Worm (Caenorhabditis elegans) whole organism, young adult: ENCODE measurements around the gene mrps-10.

Source experiments
- C17E4.6 ChIP-seq: fragments of 200-800 bp; sonication (Bioruptor generic); IDR thresholded peaks from 2 replicates; pipeline ENCODE4 v1.3.6; 2022; ENCODE audit warnings: missing genetic modification reagents, missing genetic modification characterization, missing compliant biosample characterization
- D2030.7 ChIP-seq: fragments of 200-800 bp; sonication (Bioruptor generic); IDR thresholded peaks from 2 replicates; pipeline ENCODE4 v1.3.6; 2022; ENCODE audit warnings: missing genetic modification reagents, missing genetic modification characterization, missing compliant biosample characterization
- F23B12.7 ChIP-seq: sonication (generic microtip); optimal IDR thresholded peaks from 2 replicates; lab custom pipeline; 2017; ENCODE audit warnings: missing genetic modification characterization, mild to moderate bottlenecking, missing compliant biosample characterization, antibody characterized with exemption, moderate library complexity; ENCODE audit not compliant: insufficient read depth
- F33H1.4 ChIP-seq: fragments of 200-800 bp; sonication (Bioruptor generic); IDR thresholded peaks from 2 replicates; pipeline ENCODE4 v1.3.6; 2022; ENCODE audit warnings: missing genetic modification reagents, missing genetic modification characterization, missing compliant biosample characterization
- F57A8.1 ChIP-seq: fragments of 200-800 bp; sonication (Bioruptor generic); optimal IDR thresholded peaks from 2 replicates; lab custom pipeline; 2018; ENCODE audit warnings: mild to moderate bottlenecking, missing genetic modification characterization, moderate library complexity, missing compliant biosample characterization
- F57C9.4 ChIP-seq: sonication (generic microtip); optimal IDR thresholded peaks from 2 replicates; lab custom pipeline; 2017; ENCODE audit warnings: mild to moderate bottlenecking, missing genetic modification characterization, missing compliant biosample characterization
- K11D2.4 ChIP-seq: fragments of 200-800 bp; sonication (Bioruptor generic); IDR thresholded peaks from 2 replicates; pipeline ENCODE4 v1.3.6; 2022; ENCODE audit warnings: missing genetic modification reagents, missing genetic modification characterization, missing compliant biosample characterization
- akir-1 ChIP-seq: fragments of 200-800 bp; sonication (Bioruptor generic); optimal IDR thresholded peaks from 2 replicates; lab custom pipeline; 2018; ENCODE audit warnings: mild to moderate bottlenecking, missing genetic modification characterization, moderate library complexity, missing compliant biosample characterization
- ama-1 ChIP-seq, 3 experiments: fragments of 150-350 bp in 1 of 3; sonication (generic microtip) in 2 of 3; optimal IDR thresholded peaks; 2 replicates each; lab custom pipeline; 2014 to 2018; ENCODE audit warnings: missing biosample characterization in 2 of 3, missing genetic modification characterization in 2 of 3, missing genetic modification reagents in 2 of 3
- aptf-3 ChIP-seq: fragments of 200-800 bp; sonication (Bioruptor generic); IDR thresholded peaks from 2 replicates; pipeline ENCODE4 v1.3.6; 2022; ENCODE audit warnings: missing genetic modification characterization, missing compliant biosample characterization
- atf-7 ChIP-seq: sonication (generic microtip); optimal IDR thresholded peaks from 2 replicates; lab custom pipeline; 2017; ENCODE audit warnings: mild to moderate bottlenecking, missing genetic modification characterization, missing compliant biosample characterization
- bed-1 ChIP-seq: fragments of 200-800 bp; sonication (Bioruptor generic); IDR thresholded peaks from 2 replicates; pipeline ENCODE4 v1.3.6; 2022; ENCODE audit warnings: missing genetic modification reagents, missing genetic modification characterization, missing compliant biosample characterization
- ceh-100 ChIP-seq: fragments of 200-800 bp; sonication (Bioruptor generic); IDR thresholded peaks from 2 replicates; pipeline ENCODE4 v1.3.6; 2022; ENCODE audit warnings: missing genetic modification reagents, missing genetic modification characterization, missing compliant biosample characterization
- die-1 ChIP-seq: sonication (generic microtip); optimal IDR thresholded peaks from 2 replicates; lab custom pipeline; 2016; ENCODE audit warnings: missing genotype, mild to moderate bottlenecking, missing genetic modification characterization, missing compliant biosample characterization
- dox-1 ChIP-seq: fragments of 200-800 bp; sonication (Bioruptor generic); IDR thresholded peaks from 2 replicates; pipeline ENCODE4 v1.3.6; 2022; ENCODE audit warnings: missing genetic modification reagents, missing genetic modification characterization, missing compliant biosample characterization
- dpl-1 ChIP-seq: fragments of 150-350 bp; optimal IDR thresholded peaks from 2 replicates; lab custom pipeline; 2014; ENCODE audit warnings: missing biosample characterization, missing genetic modification reagents, missing genetic modification characterization
- egl-44 ChIP-seq: fragments of 200-800 bp; sonication (Bioruptor generic); IDR thresholded peaks from 2 replicates; pipeline ENCODE4 v1.3.6; 2022; ENCODE audit warnings: missing genetic modification reagents, missing genetic modification characterization, missing compliant biosample characterization
- egrh-3 ChIP-seq: fragments of 200-800 bp; sonication (Bioruptor generic); IDR thresholded peaks from 2 replicates; pipeline ENCODE4 v1.3.6; 2022; ENCODE audit warnings: missing genetic modification reagents, missing genetic modification characterization, missing compliant biosample characterization
- gei-17 ChIP-seq: fragments of 200-800 bp; sonication (Bioruptor generic); optimal IDR thresholded peaks from 2 replicates; lab custom pipeline; 2018; ENCODE audit warnings: mild to moderate bottlenecking, missing genetic modification characterization, missing compliant biosample characterization
- hmg-1.2 ChIP-seq: fragments of 200-800 bp; sonication (Bioruptor generic); IDR thresholded peaks from 2 replicates; pipeline ENCODE4 v1.3.6; 2022; ENCODE audit warnings: missing genetic modification reagents, missing genetic modification characterization, missing compliant biosample characterization
- hmg-20 ChIP-seq: fragments of 200-800 bp; sonication (Bioruptor generic); IDR thresholded peaks from 2 replicates; pipeline ENCODE4 v1.3.6; 2022; ENCODE audit warnings: missing genetic modification reagents, missing genetic modification characterization, missing compliant biosample characterization
- hsf-1 ChIP-seq: fragments of 200-800 bp; sonication (Bioruptor generic); IDR thresholded peaks from 2 replicates; pipeline ENCODE4 v1.3.6; 2022; ENCODE audit warnings: missing genetic modification reagents, missing genetic modification characterization, missing compliant biosample characterization
- let-607 ChIP-seq, 2 experiments: fragments of 200-800 bp in 1 of 2; sonication (Bioruptor generic) in 1 of 2; sonication (generic microtip) in 1 of 2; optimal IDR thresholded peaks; 2 replicates each; lab custom pipeline; 2016 to 2018; ENCODE audit warnings: mild to moderate bottlenecking in 2 of 2, missing compliant biosample characterization in 2 of 2, missing genetic modification characterization in 2 of 2, moderate library complexity in 2 of 2, missing genotype in 1 of 2
- lin-35 ChIP-seq, 3 experiments: fragments of 150-350 bp in 2 of 3; sonication (generic microtip) in 1 of 3; optimal IDR thresholded peaks; 2 replicates each; lab custom pipeline; 2014 to 2018; ENCODE audit warnings: missing biosample characterization in 3 of 3, missing genetic modification characterization in 3 of 3, missing genetic modification reagents in 3 of 3
- lin-54 ChIP-seq: fragments of 200-800 bp; sonication (Bioruptor generic); optimal IDR thresholded peaks from 2 replicates; lab custom pipeline; 2018; ENCODE audit warnings: mild to moderate bottlenecking, missing genetic modification characterization, missing compliant biosample characterization
- lsl-1 ChIP-seq: fragments of 200-800 bp; sonication (Bioruptor generic); optimal IDR thresholded peaks from 2 replicates; lab custom pipeline; 2018; ENCODE audit warnings: mild to moderate bottlenecking, missing genetic modification characterization, moderate library complexity, missing compliant biosample characterization
- madf-10 ChIP-seq: sonication (generic microtip); optimal IDR thresholded peaks from 2 replicates; lab custom pipeline; 2016; ENCODE audit warnings: mild to moderate bottlenecking, missing genetic modification characterization, missing compliant biosample characterization
- madf-3 ChIP-seq: fragments of 200-800 bp; sonication (Bioruptor generic); IDR thresholded peaks from 2 replicates; pipeline ENCODE4 v1.3.6; 2022; ENCODE audit warnings: missing genetic modification reagents, missing genetic modification characterization, missing compliant biosample characterization
- madf-6 ChIP-seq: fragments of 200-800 bp; sonication (Bioruptor generic); IDR thresholded peaks from 2 replicates; pipeline ENCODE4 v1.3.6; 2022; ENCODE audit warnings: missing genetic modification reagents, missing genetic modification characterization, missing compliant biosample characterization
- mcd-1 ChIP-seq: fragments of 200-800 bp; sonication (Bioruptor generic); IDR thresholded peaks from 2 replicates; pipeline ENCODE4 v1.3.6; 2022; ENCODE audit warnings: missing genetic modification reagents, missing genetic modification characterization, missing compliant biosample characterization
- mel-28 ChIP-seq: sonication (generic microtip); optimal IDR thresholded peaks from 2 replicates; lab custom pipeline; 2016; ENCODE audit warnings: borderline replicate concordance, mild to moderate bottlenecking, missing genetic modification characterization, missing compliant biosample characterization
- nfya-1 ChIP-seq: sonication (generic microtip); optimal IDR thresholded peaks from 2 replicates; lab custom pipeline; 2017; ENCODE audit warnings: antibody characterized with exemption, missing compliant biosample characterization, missing genetic modification characterization, borderline replicate concordance; ENCODE audit not compliant: insufficient read depth
- rcor-1 ChIP-seq: fragments of 200-800 bp; sonication (Bioruptor generic); IDR thresholded peaks from 2 replicates; pipeline ENCODE4 v1.3.6; 2022; ENCODE audit warnings: missing genetic modification reagents, missing genetic modification characterization, missing compliant biosample characterization
- sdz-38 ChIP-seq: sonication (generic microtip); optimal IDR thresholded peaks from 2 replicates; lab custom pipeline; 2016; ENCODE audit warnings: missing genotype, missing genetic modification characterization, missing compliant biosample characterization
- snpc-1.3 ChIP-seq: sonication (generic microtip); optimal IDR thresholded peaks from 2 replicates; lab custom pipeline; 2017; ENCODE audit warnings: missing genetic modification characterization, mild to moderate bottlenecking, missing compliant biosample characterization, antibody characterized with exemption, moderate library complexity, missing genotype, missing genetic modification reagents; ENCODE audit not compliant: insufficient read depth
- sptf-2 ChIP-seq: fragments of 200-800 bp; sonication (Bioruptor generic); optimal IDR thresholded peaks from 2 replicates; lab custom pipeline; 2018; ENCODE audit warnings: mild to moderate bottlenecking, missing genetic modification characterization, missing compliant biosample characterization
- tbp1 ChIP-seq: fragments of 200-800 bp; sonication (Bioruptor generic); optimal IDR thresholded peaks from 2 replicates; lab custom pipeline; 2018; ENCODE audit warnings: mild to moderate bottlenecking, missing genetic modification characterization, missing compliant biosample characterization
- tlf-1 ChIP-seq: fragments of 200-800 bp; sonication (Bioruptor generic); optimal IDR thresholded peaks from 2 replicates; lab custom pipeline; 2018; ENCODE audit warnings: mild to moderate bottlenecking, missing genetic modification characterization, missing compliant biosample characterization
- zfh-2 ChIP-seq: fragments of 200-800 bp; sonication (Bioruptor generic); conservative IDR thresholded peaks from 2 replicates; pipeline ENCODE4 v1.3.6; 2022; ENCODE audit warnings: missing genetic modification reagents, missing genetic modification characterization, missing compliant biosample characterization
- zim-3 ChIP-seq: sonication (generic microtip); optimal IDR thresholded peaks from 2 replicates; lab custom pipeline; 2017; ENCODE audit warnings: mild to moderate bottlenecking, missing genetic modification characterization, moderate library complexity, missing compliant biosample characterization
- ztf-25 ChIP-seq: fragments of 200-800 bp; sonication (Bioruptor generic); IDR thresholded peaks from 2 replicates; pipeline ENCODE4 v1.3.6; 2022; ENCODE audit warnings: missing genetic modification reagents, missing genetic modification characterization, missing compliant biosample characterization
- ztf-26 ChIP-seq: sonication (generic microtip); optimal IDR thresholded peaks from 2 replicates; lab custom pipeline; 2017; ENCODE audit warnings: missing genetic modification characterization, missing compliant biosample characterization

mrps-10 gene

DNA sequence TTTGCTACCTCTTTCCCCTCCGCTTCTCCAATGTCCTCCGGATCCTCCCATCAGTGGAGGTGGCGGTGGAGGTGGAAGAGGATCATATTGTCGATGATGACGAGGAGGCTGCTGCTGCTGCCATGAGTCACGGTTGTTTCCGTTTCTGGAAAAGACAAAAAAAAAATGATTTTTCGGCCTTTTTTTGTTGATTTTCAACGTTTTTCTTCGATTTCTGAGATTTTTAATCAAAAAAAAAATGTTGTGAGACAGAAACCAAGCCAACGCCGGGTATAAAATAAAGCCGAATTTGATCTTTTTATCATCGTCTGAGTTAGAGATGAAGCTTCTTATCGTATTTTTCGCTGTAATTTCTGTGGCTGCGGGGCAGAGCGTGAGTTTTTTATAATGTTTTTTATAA lies 3.2 kb downstream of the mrps-10 start, which contains the start of gene Y37D8A.19:
TSS of gene Y37D8A.19 (plus strand) at position 301 of the 400 bp plus-strand sequence.
- no peak for TF ChIP-seq aptf-3

DNA sequence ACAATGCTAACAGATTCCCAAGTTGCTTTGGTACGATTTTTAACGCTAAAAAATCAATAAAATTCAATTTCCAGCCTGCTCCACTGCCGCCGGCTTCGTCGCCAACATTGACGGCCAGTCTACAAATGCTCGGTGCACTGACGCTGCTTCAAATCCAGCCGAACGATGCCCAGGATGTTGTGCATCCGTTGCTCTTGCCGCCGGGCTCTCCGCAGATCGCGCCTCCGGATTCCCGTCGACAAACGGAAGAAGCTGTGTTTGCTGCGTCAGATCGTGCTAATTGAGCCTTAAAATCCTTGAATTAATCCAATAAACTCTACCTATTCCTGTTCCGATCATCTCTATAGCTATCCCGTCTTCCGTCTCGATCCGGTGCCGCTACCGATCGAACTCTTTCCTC lies 4.8 kb downstream of the mrps-10 start:
- TF ChIP-seq dox-1 (GFP tag; lab: Robert Waterston, UW) (no peak), egrh-3 (peak; percentile 30; the same call in 1 of the 2 replicates), zfh-2 (GFP tag; lab: Robert Waterston, UW) (peak; percentile 95), madf-6 (GFP tag; lab: Robert Waterston, UW) (0 out of 2 replicates have a peak, but pooled peaks have one; percentile 21), sptf-2 (no peak), lsl-1 (no peak), D2030.7 (GFP tag; lab: Robert Waterston, UW) (no peak), mcd-1 (GFP tag; lab: Robert Waterston, UW) (0 out of 2 replicates have a peak, but pooled peaks have one; percentile 11), let-607 (tag; optimal IDR thresholded peaks at IDR 0.05; lab: Kevin White, UChicago) (no peak)

DNA sequence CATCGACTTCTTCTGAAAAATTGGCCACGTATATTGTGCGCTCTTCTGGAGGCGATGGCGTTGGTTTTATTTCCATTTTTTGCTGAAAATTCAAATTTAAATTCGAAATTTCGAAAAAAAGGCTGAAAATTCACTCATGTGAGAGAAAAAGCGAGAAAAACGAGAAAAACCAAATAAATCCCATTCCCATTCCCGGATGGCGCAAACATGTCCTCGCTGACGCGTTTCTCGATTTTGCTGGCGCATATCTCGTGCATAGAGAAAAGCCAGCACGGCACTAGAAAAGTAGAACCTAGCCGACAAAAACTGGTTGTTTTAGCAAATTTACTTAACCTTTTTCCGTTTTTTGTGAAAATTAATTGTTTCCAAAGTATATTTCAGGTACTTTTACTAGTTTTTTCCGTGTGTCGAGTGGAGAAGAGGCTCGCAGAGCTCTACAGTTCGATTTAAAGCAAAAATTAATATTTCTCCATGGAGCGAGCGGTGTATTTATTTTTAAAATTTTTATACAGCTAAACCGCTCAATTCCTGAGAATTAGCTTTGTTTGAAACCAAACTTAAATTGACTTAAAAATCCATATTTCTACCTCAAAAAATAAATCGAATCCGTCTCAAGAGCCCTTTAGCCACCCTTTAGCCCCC lies 5.5 kb downstream of the mrps-10 start, which contains the start of gene rbm-7:
TSS of gene rbm-7 (minus strand) at position 82 of the 642 bp plus-strand sequence.
- TF ChIP-seq ztf-25 (GFP tag; lab: Robert Waterston, UW) (no peak), lin-35 (GFP tag; optimal IDR thresholded peaks at IDR 0.05; lab: Kevin White, UChicago) (peak in 1 of 3 experiments; percentile 43), sdz-38 (tag; lab: Kevin White, UChicago) (no peak), C17E4.6 (GFP tag; lab: Robert Waterston, UW) (no peak), nfya-1 (no peak), rcor-1 (GFP tag; lab: Robert Waterston, UW) (0 out of 2 replicates have a peak, but pooled peaks have one; percentile 31), egl-44 (GFP tag; lab: Robert Waterston, UW) (no peak), atf-7 (tag; lab: Kevin White, UChicago) (no peak), ztf-26 (peak; percentile 68), mcd-1 (GFP tag; lab: Robert Waterston, UW) (peak; percentile 80), F33H1.4 (GFP tag; lab: Robert Waterston, UW) (peak; percentile 51; the same call in 1 of the 2 replicates), akir-1 (GFP tag; lab: Kevin White, UChicago) (no peak), hsf-1 (GFP tag; lab: Robert Waterston, UW) (0 out of 2 replicates have a peak, but pooled peaks have one; percentile 21), gei-17 (GFP tag; lab: Kevin White, UChicago) (no peak), sptf-2 (no peak), dox-1 (GFP tag; lab: Robert Waterston, UW) (peak; percentile 73), bed-1 (no peak), zim-3 (tag; lab: Kevin White, UChicago) (no peak), ceh-100 (GFP tag; lab: Robert Waterston, UW) (peak; percentile 44; the same call in 1 of the 2 replicates), F57C9.4 (tag; lab: Kevin White, UChicago) (no peak), lin-54 (GFP tag; lab: Kevin White, UChicago) (peak; percentile 71), hmg-1.2 (peak; percentile 53), hmg-20 (GFP tag; lab: Robert Waterston, UW) (no peak), madf-10 (no peak), F57A8.1 (GFP tag; lab: Kevin White, UChicago) (no peak), K11D2.4 (GFP tag; lab: Robert Waterston, UW) (peak; percentile 76), mel-28 (no peak), D2030.7 (GFP tag; lab: Robert Waterston, UW) (peak; percentile 37; the same call in 1 of the 2 replicates), tbp1 (GFP tag; lab: Kevin White, UChicago) (peak; percentile 48), snpc-1.3 (tag; lab: Kevin White, UChicago) (peak; percentile 18), ama-1 (optimal IDR thresholded peaks at IDR 0.05; lab: Kevin White, UChicago) (no peak), ama-1 (GFP tag; optimal IDR thresholded peaks at IDR 0.05; lab: Kevin White, UChicago) (no peak), madf-3 (GFP tag; lab: Robert Waterston, UW) (0 out of 2 replicates have a peak, but pooled peaks have one; percentile 8), die-1 (tag; lab: Kevin White, UChicago) (no peak), lsl-1 (peak; percentile 55), F23B12.7 (tag; lab: Kevin White, UChicago) (peak; percentile 38), tlf-1 (GFP tag; lab: Kevin White, UChicago) (peak; percentile 37), dpl-1 (GFP tag; lab: Kevin White, UChicago) (peak; percentile 29)
